Fruit fly (Drosophila melanogaster): ENCODE results near the gene mRpL12.

DNA sequence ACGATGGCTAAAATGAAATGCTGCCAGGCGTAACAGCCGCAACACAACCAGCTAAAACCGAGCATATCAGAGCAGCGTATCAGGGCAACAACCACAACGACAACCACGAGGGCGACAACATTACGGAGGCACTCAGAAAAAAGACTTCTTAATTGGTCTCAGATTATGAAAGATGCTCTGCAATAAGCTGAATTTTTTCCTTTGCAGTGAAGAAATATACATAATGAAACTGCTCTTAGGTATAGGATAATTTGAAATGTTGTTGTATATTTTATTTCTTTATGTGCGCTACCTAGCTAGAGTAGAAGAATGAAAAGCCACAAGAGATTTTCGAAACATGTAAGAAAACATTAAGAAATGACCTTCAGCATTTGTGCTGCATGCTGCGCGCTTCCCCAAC lies 27.1 kb upstream of the mRpL12 start:
- TF ChIP-seq EcR (GFP tag; optimal IDR thresholded peaks at IDR 0.05) (no peak), Dll (optimal IDR thresholded peaks at IDR 0.05) (no peak), pan (optimal IDR thresholded peaks at IDR 0.05) (no peak), usp (GFP tag; optimal IDR thresholded peaks at IDR 0.05) (no peak), CG8478 (optimal IDR thresholded peaks at IDR 0.05) (no peak), psq (optimal IDR thresholded peaks at IDR 0.05) (no peak)
